Fruit fly (Drosophila melanogaster): ENCODE measurements around the gene Hibch.
A peak's percentile ranks its signal among the peaks of the same experiment; 100 is the strongest.

The Hibch gene

dm6 chr3R:15356645-15357431 lies at the start of gene Hibch, which contains the start of gene Atg4b (continued):
- TF ChIP-seq CG6689 (GFP tag; IDR thresholded peaks at IDR 0.05) (peak; percentile 94), ERR (GFP tag; optimal IDR thresholded peaks at IDR 0.05) (no peak), chm (GFP tag; IDR thresholded peaks at IDR 0.05) (0 out of 2 replicates have a peak, but pooled peaks have one; percentile 42), ci (GFP tag; IDR thresholded peaks at IDR 0.05) (peak; percentile 74; the same call in 2 of the 3 replicates), Gsc (GFP tag; IDR thresholded peaks at IDR 0.05) (0 out of 2 replicates have a peak, but pooled peaks have one; percentile 41), zen (tag; optimal IDR thresholded peaks at IDR 0.05) (peak; percentile 91), onecut (GFP tag; IDR thresholded peaks at IDR 0.05) (peak; percentile 49), sc (optimal IDR thresholded peaks at IDR 0.05) (no peak), sc (GFP tag; optimal IDR thresholded peaks at IDR 0.05) (no peak), Bdp1 (GFP tag; optimal IDR thresholded peaks at IDR 0.05) (peak; percentile 26), ems (GFP tag; optimal IDR thresholded peaks at IDR 0.05) (peak; percentile 31), salm (tag; optimal IDR thresholded peaks at IDR 0.05) (peak; percentile 64), Xrp1 (GFP tag; IDR thresholded peaks at IDR 0.05) (peak; percentile 86), eve (GFP tag; optimal IDR thresholded peaks at IDR 0.05) (no peak), Opbp (GFP tag; IDR thresholded peaks at IDR 0.05; ENCODE audit: partially characterized antibody) (no peak), Mes4 (GFP tag; optimal IDR thresholded peaks at IDR 0.05) (no peak), Atf6 (GFP tag; IDR thresholded peaks at IDR 0.05) (peak; percentile 83; the same call in 1 of the 2 replicates), B-H2 (GFP tag; optimal IDR thresholded peaks at IDR 0.05) (peak; percentile 88), CG5180 (GFP tag; optimal IDR thresholded peaks at IDR 0.05) (no peak), Kr (GFP tag; optimal IDR thresholded peaks at IDR 0.05) (no peak), tap (tag; optimal IDR thresholded peaks at IDR 0.05) (no peak), dmrt11E (tag; optimal IDR thresholded peaks at IDR 0.05) (peak; percentile 78), CG12391 (tag; optimal IDR thresholded peaks at IDR 0.05) (peak; percentile 90), Stat92E (GFP tag; optimal IDR thresholded peaks at IDR 0.05) (peak in 1 of 3 experiments; percentile 57), CG12299 (tag; optimal IDR thresholded peaks at IDR 0.05) (peak; percentile 79), HLH3B (GFP tag; IDR thresholded peaks at IDR 0.05) (peak; percentile 78), CG10431 (GFP tag; optimal IDR thresholded peaks at IDR 0.05) (peak; percentile 46), da (GFP tag; optimal IDR thresholded peaks at IDR 0.05) (no peak), C15 (GFP tag; IDR thresholded peaks at IDR 0.05) (0 out of 3 replicates have a peak, but pooled peaks have one; percentile 18), Ada2b (GFP tag; IDR thresholded peaks at IDR 0.05) (peak; percentile 79), Meics (GFP tag; optimal IDR thresholded peaks at IDR 0.05) (peak; percentile 90), zf30C (GFP tag; optimal IDR thresholded peaks at IDR 0.05) (no peak), CG1603 (tag; optimal IDR thresholded peaks at IDR 0.05) (peak; percentile 78), CG11723 (GFP tag; optimal IDR thresholded peaks at IDR 0.05) (peak; percentile 67), CG12219 (GFP tag; optimal IDR thresholded peaks at IDR 0.05) (peak; percentile 43), CG12104 (GFP tag; optimal IDR thresholded peaks at IDR 0.05) (peak; percentile 79), kah (GFP tag; optimal IDR thresholded peaks at IDR 0.05) (peak; percentile 65), yki (optimal IDR thresholded peaks at IDR 0.05) (no peak), CG17328 (GFP tag; IDR thresholded peaks at IDR 0.05) (no peak; the same call in 1 of the 2 replicates), repo (GFP tag; optimal IDR thresholded peaks at IDR 0.05) (no peak), p53 (GFP tag; optimal IDR thresholded peaks at IDR 0.05) (no peak), gce (GFP tag; IDR thresholded peaks at IDR 0.05) (no peak), Dek (tag; optimal IDR thresholded peaks at IDR 0.05) (no peak), BEAF-32 (GFP tag; optimal IDR thresholded peaks at IDR 0.05) (peak; percentile 41), CG7963 (GFP tag; IDR thresholded peaks at IDR 0.05; ENCODE audit: partially characterized antibody) (no peak), ac (GFP tag; optimal IDR thresholded peaks at IDR 0.05) (peak; percentile 14), PHDP (tag; optimal IDR thresholded peaks at IDR 0.05) (peak; percentile 82), CG9797 (GFP tag; optimal IDR thresholded peaks at IDR 0.05) (peak; percentile 38), CG14965 (GFP tag; optimal IDR thresholded peaks at IDR 0.05; ENCODE audit: borderline replicate concordance) (no peak)
